Fruit fly (Drosophila melanogaster): Measurements from ENCODE around the gene Tcs4.
A peak's percentile ranks its signal among the peaks of the same experiment; 100 is the strongest.

Gene Tcs4

dm6 chrX:19716325-19716917 lies 14.9 kb upstream of the Tcs4 start:
- TF ChIP-seq Myc (optimal IDR thresholded peaks at IDR 0.05) (no peak), psq (optimal IDR thresholded peaks at IDR 0.05) (no peak), ttk (optimal IDR thresholded peaks at IDR 0.05) (no peak)

DNA sequence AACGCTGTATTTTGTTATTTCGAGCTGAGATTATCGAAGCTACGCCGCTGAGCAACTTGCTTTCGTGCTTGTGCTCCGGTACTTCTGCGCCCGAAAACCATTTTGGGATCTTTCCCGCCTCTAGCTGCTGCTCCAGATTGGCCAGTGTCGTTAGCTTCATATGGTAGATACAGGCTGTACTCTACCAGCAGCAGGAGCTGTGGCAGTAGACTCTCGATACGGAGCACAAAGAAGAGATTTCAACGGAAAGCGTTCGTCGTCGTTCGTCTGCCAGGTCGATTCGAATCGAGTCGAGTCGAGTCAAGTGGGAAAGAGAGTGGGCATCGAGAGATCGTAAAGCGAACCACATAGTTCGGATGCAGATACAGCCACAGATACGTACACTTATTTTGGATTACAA lies 13.3 kb upstream of the Tcs4 start:
- TF ChIP-seq insv (optimal IDR thresholded peaks at IDR 0.05) = no peak
- TF ChIP-seq psq (optimal IDR thresholded peaks at IDR 0.05) = no peak
- TF ChIP-seq Sin3A (optimal IDR thresholded peaks at IDR 0.05) = no peak
- no peak for TF ChIP-seq h (optimal IDR thresholded peaks at IDR 0.05)
- no peak for TF ChIP-seq ttk (optimal IDR thresholded peaks at IDR 0.05)
- TF ChIP-seq Myc (optimal IDR thresholded peaks at IDR 0.05) = no peak

- no peak for TF ChIP-seq psq (optimal IDR thresholded peaks at IDR 0.05)
- no peak for TF ChIP-seq h (optimal IDR thresholded peaks at IDR 0.05)
- no peak for TF ChIP-seq ttk (optimal IDR thresholded peaks at IDR 0.05)
- TF ChIP-seq Myc (optimal IDR thresholded peaks at IDR 0.05) = no peak
- TF ChIP-seq Sin3A (optimal IDR thresholded peaks at IDR 0.05) = no peak
- no peak for TF ChIP-seq insv (optimal IDR thresholded peaks at IDR 0.05)
These were observed 11.5 kb upstream of the Tcs4 start, which contains the start of gene meso18E for dm6 chrX:19712898-19713627. TSS of gene meso18E (minus strand) at chrX:19713045.

- TF ChIP-seq psq (optimal IDR thresholded peaks at IDR 0.05) (no peak), ttk (optimal IDR thresholded peaks at IDR 0.05) (no peak)
These were observed 10.4 kb upstream of the Tcs4 start for dm6 chrX:19711936-19712335.

DNA sequence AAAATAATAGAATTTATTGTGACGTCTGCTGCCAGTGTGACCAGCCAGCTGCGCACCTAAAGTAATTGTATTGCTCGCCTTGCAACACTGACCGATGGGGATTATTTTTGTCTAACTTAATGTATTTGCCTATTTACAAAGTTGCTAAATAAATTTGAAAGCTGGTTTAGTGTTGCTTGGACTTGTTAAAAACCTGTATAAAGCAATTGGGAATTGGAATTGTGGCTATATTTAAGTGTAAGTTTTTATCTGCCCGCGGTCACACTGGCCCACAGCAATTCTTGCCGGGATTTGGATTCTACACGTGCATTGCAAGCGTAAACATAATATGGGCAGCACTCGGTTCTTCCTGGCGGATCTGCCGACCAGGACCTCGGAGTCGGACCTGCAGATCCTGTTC lies 2.5 kb upstream of the Tcs4 start, which contains the start of the genes CG14230 and CG14232:
Gene CG14230, plus strand, starts transcription at position 94 of the 400 bp plus-strand sequence.
Gene CG14232, minus strand, starts transcription at position 177 of the 400 bp plus-strand sequence.
- no peak for TF ChIP-seq h (optimal IDR thresholded peaks at IDR 0.05)
- no peak for TF ChIP-seq Sin3A (optimal IDR thresholded peaks at IDR 0.05)
- no peak for TF ChIP-seq psq (optimal IDR thresholded peaks at IDR 0.05)

dm6 chrX:19697255-19697877 lies 4.2 kb downstream of the Tcs4 start:
- TF ChIP-seq insv (optimal IDR thresholded peaks at IDR 0.05) = no peak
- no peak for TF ChIP-seq ttk (optimal IDR thresholded peaks at IDR 0.05)
- TF ChIP-seq Myc (optimal IDR thresholded peaks at IDR 0.05) = no peak
- TF ChIP-seq psq (optimal IDR thresholded peaks at IDR 0.05) = no peak
- TF ChIP-seq Sin3A (optimal IDR thresholded peaks at IDR 0.05) = no peak
- no peak for TF ChIP-seq h (optimal IDR thresholded peaks at IDR 0.05)

- no peak for TF ChIP-seq ttk (optimal IDR thresholded peaks at IDR 0.05)
- no peak for TF ChIP-seq psq (optimal IDR thresholded peaks at IDR 0.05)
- no peak for TF ChIP-seq h (optimal IDR thresholded peaks at IDR 0.05)
- TF ChIP-seq Myc (optimal IDR thresholded peaks at IDR 0.05) = no peak
- TF ChIP-seq Sin3A (optimal IDR thresholded peaks at IDR 0.05) = no peak
- TF ChIP-seq insv (optimal IDR thresholded peaks at IDR 0.05) = no peak
These were observed 4.7 kb downstream of the Tcs4 start, which contains the start of gene Cdc42 for dm6 chrX:19696845-19697244. TSS of gene Cdc42 (plus strand) at chrX:19697091.

DNA sequence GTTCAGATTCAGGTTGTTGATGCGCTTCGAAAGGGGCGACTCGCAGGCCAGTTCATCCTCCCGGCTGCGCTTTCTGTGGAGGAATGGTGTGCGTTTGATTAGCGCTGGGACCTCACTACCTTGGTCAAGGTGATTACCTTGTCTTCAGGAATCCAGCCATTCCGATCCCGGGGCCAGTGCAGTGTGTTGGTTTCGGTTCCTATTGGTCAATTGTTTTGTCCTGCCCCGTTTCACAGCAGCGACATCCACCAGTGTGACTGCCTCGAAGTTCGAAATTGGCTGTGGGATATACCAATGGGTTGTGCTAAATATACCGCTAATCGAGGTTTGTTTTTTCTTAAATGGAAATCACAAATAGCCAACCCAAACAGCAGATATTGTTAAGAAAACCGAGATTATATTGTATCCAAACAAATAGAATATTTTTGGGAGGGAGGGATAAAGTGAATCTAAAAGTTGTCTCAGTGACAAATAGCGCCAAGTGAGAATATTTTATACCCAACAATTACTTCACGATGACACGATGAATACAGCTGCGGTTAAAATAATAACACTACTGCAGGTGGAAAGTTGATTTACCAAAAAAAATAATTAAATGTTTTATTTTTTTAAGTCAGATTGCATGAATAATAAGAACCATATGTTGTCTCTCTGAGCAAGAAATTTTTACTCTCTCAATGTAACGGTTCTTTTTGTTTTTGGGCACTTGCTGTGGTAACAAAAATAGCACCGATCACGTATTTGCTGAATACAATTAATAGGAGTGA lies 6.6 kb downstream of the Tcs4 start, which contains the start of gene CG14229:
Gene CG14229, minus strand, starts transcription at position 459 of the 767 bp plus-strand sequence.
- no peak for TF ChIP-seq Myc (optimal IDR thresholded peaks at IDR 0.05)
- TF ChIP-seq insv (optimal IDR thresholded peaks at IDR 0.05) = no peak
- no peak for TF ChIP-seq ttk (optimal IDR thresholded peaks at IDR 0.05)

DNA sequence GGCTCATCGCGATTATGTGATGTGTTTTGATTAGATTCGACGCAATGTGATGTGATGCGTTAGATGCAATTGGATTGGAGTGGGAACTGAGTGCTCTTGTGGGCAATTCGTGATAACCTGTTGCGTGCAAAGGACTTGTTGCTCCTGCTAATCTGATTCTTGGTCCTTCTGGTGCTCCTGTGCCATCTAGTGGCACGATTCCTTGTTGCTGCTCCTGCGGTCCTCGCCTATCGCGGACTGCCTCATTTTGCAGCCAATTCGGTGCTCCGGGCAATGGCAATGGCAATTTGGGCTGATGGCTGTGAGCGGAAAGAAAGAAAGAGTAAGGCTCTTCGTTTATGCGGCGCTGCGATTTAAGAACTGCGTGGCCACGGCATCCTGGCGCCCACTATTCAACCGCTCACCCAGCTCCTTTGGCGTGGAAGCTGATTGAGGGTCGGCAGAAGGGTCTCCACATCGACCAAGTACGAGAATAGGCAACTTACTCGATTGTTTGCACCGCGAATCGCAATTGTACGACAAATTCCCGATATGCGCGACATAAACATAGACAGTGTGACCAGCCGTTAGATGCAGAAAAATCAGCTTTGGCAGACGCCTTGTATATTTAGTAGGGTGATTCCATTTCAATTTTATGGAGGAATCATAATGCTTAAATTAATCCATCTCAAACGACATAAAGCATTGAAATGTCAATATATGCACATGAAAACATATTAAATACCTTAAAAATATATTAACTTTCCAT lies 8.4 kb downstream of the Tcs4 start, which contains the start of gene Mer:
Gene Mer, minus strand, starts transcription at position 550 of the 748 bp plus-strand sequence.
- TF ChIP-seq Sin3A (optimal IDR thresholded peaks at IDR 0.05) (no peak), insv (optimal IDR thresholded peaks at IDR 0.05) (peak; percentile 31)

DNA sequence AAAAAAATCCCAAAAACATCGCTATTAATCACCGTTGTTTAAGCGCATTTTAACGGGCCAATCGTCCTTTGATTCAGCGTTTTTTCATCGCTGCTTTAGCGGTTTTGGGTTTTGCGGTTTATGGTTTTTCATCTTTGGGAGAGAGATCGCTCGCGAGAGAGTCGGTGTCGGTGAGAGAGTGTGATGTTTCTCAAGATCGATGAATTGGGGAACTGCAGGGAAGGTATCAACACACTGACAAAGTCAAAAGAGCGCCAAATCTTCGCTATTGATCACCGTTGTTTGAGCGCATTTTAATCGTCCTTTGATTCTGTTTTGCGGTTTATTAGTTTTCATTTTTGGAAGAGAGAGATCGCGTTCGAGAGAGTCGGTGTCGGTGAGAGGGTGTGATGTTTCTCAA lies 11.5 kb downstream of the Tcs4 start:
- TF ChIP-seq psq (optimal IDR thresholded peaks at IDR 0.05) (no peak), insv (optimal IDR thresholded peaks at IDR 0.05) (no peak), h (optimal IDR thresholded peaks at IDR 0.05) (no peak), Sin3A (optimal IDR thresholded peaks at IDR 0.05) (no peak), ttk (optimal IDR thresholded peaks at IDR 0.05) (no peak), Myc (optimal IDR thresholded peaks at IDR 0.05) (no peak)

DNA sequence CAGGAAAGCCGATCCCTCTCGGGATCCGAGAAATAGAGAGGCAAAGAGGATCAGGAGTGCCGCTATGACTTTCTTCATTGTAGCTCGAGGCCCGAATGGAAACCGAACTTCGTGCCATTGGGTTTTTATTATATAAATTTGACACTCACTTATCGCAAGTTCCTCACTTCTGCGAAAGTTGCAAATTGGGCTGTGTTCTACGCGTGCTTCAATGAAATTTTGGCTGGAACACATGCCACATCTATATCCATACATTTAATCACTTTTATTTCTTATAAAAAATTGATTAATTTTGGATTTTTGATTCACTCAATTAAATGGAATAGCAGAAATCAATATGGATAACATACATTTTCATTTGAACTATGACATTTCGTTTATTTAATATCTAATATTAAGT lies 12.7 kb downstream of the Tcs4 start, which contains the start of gene CG14227:
Gene CG14227, minus strand, starts transcription at position 101 of the 400 bp plus-strand sequence.
- TF ChIP-seq Sin3A (optimal IDR thresholded peaks at IDR 0.05) = no peak
- TF ChIP-seq Myc (optimal IDR thresholded peaks at IDR 0.05) = no peak
- TF ChIP-seq ttk (optimal IDR thresholded peaks at IDR 0.05) = no peak

dm6 chrX:19684048-19684447 lies 17.5 kb downstream of the Tcs4 start:
- no peak for TF ChIP-seq psq (optimal IDR thresholded peaks at IDR 0.05)
- no peak for TF ChIP-seq h (optimal IDR thresholded peaks at IDR 0.05)
- no peak for TF ChIP-seq Myc (optimal IDR thresholded peaks at IDR 0.05)
- TF ChIP-seq Sin3A (optimal IDR thresholded peaks at IDR 0.05) = no peak
- TF ChIP-seq insv (optimal IDR thresholded peaks at IDR 0.05) = no peak
- TF ChIP-seq ttk (optimal IDR thresholded peaks at IDR 0.05) = no peak

Measured in Kc167 (cell line).